Worm (Caenorhabditis elegans) whole organism, L2 larva: Measurements from ENCODE around the gene dhs-22.

Source experiments
- ceh-82 ChIP-seq: fragments of 150-350 bp; optimal IDR thresholded peaks from 2 replicates; lab custom pipeline; 2014; ENCODE audit warnings: missing biosample characterization, missing genetic modification characterization
- peb-1 ChIP-seq: fragments of 150-350 bp; optimal IDR thresholded peaks from 2 replicates; lab custom pipeline; 2014; ENCODE audit warnings: missing biosample characterization, missing genetic modification characterization
- skn-1 ChIP-seq: sonication (generic microtip); optimal IDR thresholded peaks from 2 replicates; lab custom pipeline; 2017; ENCODE audit warnings: missing biosample characterization, missing genetic modification characterization
- sma-3 ChIP-seq: sonication (generic microtip); optimal IDR thresholded peaks from 2 replicates; lab custom pipeline; 2016; ENCODE audit warnings: missing genetic modification reagents, missing genetic modification characterization, missing compliant biosample characterization
- snpc-4 ChIP-seq: fragments of 150-350 bp; optimal IDR thresholded peaks from 2 replicates; lab custom pipeline; 2014; ENCODE audit warnings: missing biosample characterization, missing genetic modification characterization
- unc-62 ChIP-seq: fragments of 150-350 bp; optimal IDR thresholded peaks from 2 replicates; lab custom pipeline; 2014; ENCODE audit warnings: missing biosample characterization, missing genetic modification reagents, missing genetic modification characterization

DNA sequence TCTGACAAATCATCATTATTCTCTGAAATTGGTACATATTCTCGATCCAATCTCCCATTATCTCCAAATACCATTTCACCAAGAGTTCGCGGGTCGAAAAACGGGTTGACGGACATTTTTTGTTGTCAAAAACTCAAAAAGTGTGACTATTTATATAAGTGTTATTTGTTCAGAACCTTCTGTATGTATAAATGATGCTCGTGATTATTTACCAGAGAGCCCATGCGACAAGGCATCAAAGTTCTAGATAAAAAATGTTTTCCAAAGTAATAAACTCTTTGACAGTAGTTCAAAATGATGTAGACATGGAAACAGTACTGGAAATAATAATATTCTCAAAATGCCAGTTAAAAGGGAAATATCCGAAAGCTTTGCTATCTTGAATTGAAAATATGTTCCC, 41.4 kb upstream of the dhs-22 start:
- TF ChIP-seq snpc-4 (tag; lab: Kevin White, UChicago) (no peak), unc-62 (GFP tag; lab: Kevin White, UChicago) (no peak), skn-1 (tag; lab: Kevin White, UChicago) (no peak), ceh-82 (tag; lab: Kevin White, UChicago) (no peak), sma-3 (GFP tag; lab: Kevin White, UChicago) (no peak), peb-1 (no peak)
